Fruit fly (Drosophila melanogaster) whole organism, embryonic: Measurements from ENCODE around the gene CG13299.
A peak's percentile ranks its signal among the peaks of the same experiment; 100 is the strongest.

Experiments used
- Asciz ChIP-seq: fragments of 200-800 bp; sonication (Bioruptor generic); optimal IDR thresholded peaks from 2 replicates; lab custom pipeline; 2017; ENCODE audit warnings: missing biosample characterization, mild to moderate bottlenecking, missing genetic modification characterization, missing genetic modification reagents
- BEAF-32 ChIP-seq: fragments of 200-800 bp; sonication (Bioruptor generic); optimal IDR thresholded peaks from 3 replicates; lab custom pipeline; 2017; ENCODE audit warnings: missing biosample characterization, missing genetic modification characterization, mild to moderate bottlenecking, moderate library complexity, missing genetic modification reagents
- Bteb2 ChIP-seq: fragments of 200-800 bp; sonication (Bioruptor generic); optimal IDR thresholded peaks from 2 replicates; lab custom pipeline; 2016; ENCODE audit warnings: missing biosample characterization, missing genetic modification characterization
- CG10274 ChIP-seq: fragments of 200-800 bp; sonication (Bioruptor generic); optimal IDR thresholded peaks from 3 replicates; lab custom pipeline; 2017; ENCODE audit warnings: missing biosample characterization, mild to moderate bottlenecking, missing genetic modification characterization
- CG10462 ChIP-seq: fragments of 200-800 bp; sonication (Bioruptor generic); optimal IDR thresholded peaks from 2 replicates; lab custom pipeline; 2016; ENCODE audit warnings: missing biosample characterization, missing genetic modification characterization
- CG1233 ChIP-seq: fragments of 200-800 bp; sonication (Bioruptor generic); optimal IDR thresholded peaks from 4 replicates; lab custom pipeline; 2018; ENCODE audit warnings: missing biosample characterization, mild to moderate bottlenecking, missing genetic modification characterization
- CG14710 ChIP-seq: fragments of 200-800 bp; sonication (Bioruptor generic); optimal IDR thresholded peaks from 3 replicates; lab custom pipeline; 2019; ENCODE audit warnings: missing biosample characterization, mild to moderate bottlenecking, missing genetic modification characterization, moderate library complexity
- CG17328 ChIP-seq: fragments of 200-800 bp; sonication (Bioruptor generic); IDR thresholded peaks from 2 replicates; pipeline ENCODE4 v1.3.6; 2022; ENCODE audit warnings: missing biosample characterization, missing genetic modification characterization
- CG18599 ChIP-seq: fragments of 200-800 bp; sonication (Bioruptor generic); optimal IDR thresholded peaks from 3 replicates; lab custom pipeline; 2017; ENCODE audit warnings: missing biosample characterization, missing genetic modification characterization, mild to moderate bottlenecking, moderate library complexity, missing genetic modification reagents
- CG2129 ChIP-seq: fragments of 200-800 bp; sonication (Bioruptor generic); IDR thresholded peaks from 2 replicates; pipeline ENCODE4 v1.3.6; 2022; ENCODE audit warnings: missing biosample characterization, missing genetic modification characterization; ENCODE audit not compliant: partially characterized antibody
- CG3163 ChIP-seq: fragments of 200-800 bp; sonication (Bioruptor generic); optimal IDR thresholded peaks from 3 replicates; lab custom pipeline; 2016; ENCODE audit warnings: missing biosample characterization, missing genetic modification characterization
- CG34422 ChIP-seq: fragments of 200-800 bp; sonication (Bioruptor generic); IDR thresholded peaks from 3 replicates; pipeline ENCODE4 v1.3.6; 2022; ENCODE audit warnings: missing biosample characterization, missing genetic modification characterization
- CG4328 ChIP-seq: fragments of 200-800 bp; sonication (Bioruptor generic); optimal IDR thresholded peaks from 3 replicates; lab custom pipeline; 2017; ENCODE audit warnings: missing biosample characterization, missing genetic modification reagents, missing genetic modification characterization
- CG4360 ChIP-seq: fragments of 200-800 bp; sonication (Bioruptor generic); IDR thresholded peaks from 2 replicates; pipeline ENCODE4 v1.3.6; 2022; ENCODE audit warnings: missing biosample characterization, missing genetic modification characterization
- CG4617 ChIP-seq: fragments of 200-800 bp; sonication (Bioruptor generic); optimal IDR thresholded peaks from 3 replicates; lab custom pipeline; 2016; ENCODE audit warnings: missing biosample characterization, missing genetic modification characterization, borderline replicate concordance
- CG4730 ChIP-seq: fragments of 200-800 bp; sonication (Bioruptor generic); IDR thresholded peaks from 2 replicates; pipeline ENCODE4 v1.3.6; 2022; ENCODE audit warnings: missing biosample characterization, missing genetic modification characterization
- CG6765 ChIP-seq: fragments of 200-800 bp; sonication (Bioruptor generic); optimal IDR thresholded peaks from 3 replicates; lab custom pipeline; 2017; ENCODE audit warnings: missing biosample characterization, mild to moderate bottlenecking, missing genetic modification characterization
- CG6791 ChIP-seq: fragments of 200-800 bp; sonication (Bioruptor generic); IDR thresholded peaks from 3 replicates; pipeline ENCODE4 v1.3.6; 2022; ENCODE audit warnings: missing biosample characterization, missing genetic modification characterization; ENCODE audit not compliant: partially characterized antibody
- CG6813 ChIP-seq: fragments of 200-800 bp; sonication (Bioruptor generic); optimal IDR thresholded peaks from 2 replicates; lab custom pipeline; 2017; ENCODE audit warnings: missing biosample characterization, missing genetic modification characterization, mild to moderate bottlenecking, moderate library complexity, missing genetic modification reagents
- CG9215 ChIP-seq: fragments of 200-800 bp; sonication (Bioruptor generic); IDR thresholded peaks from 2 replicates; pipeline ENCODE4 v1.3.6; 2022; ENCODE audit warnings: missing biosample characterization, missing genetic modification characterization
- Gsc ChIP-seq: fragments of 200-800 bp; sonication (Bioruptor generic); IDR thresholded peaks from 2 replicates; pipeline ENCODE4 v1.3.6; 2022; ENCODE audit warnings: missing biosample characterization, missing genetic modification characterization
- Gug ChIP-seq: fragments of 200-800 bp; sonication (Bioruptor generic); IDR thresholded peaks from 4 replicates; pipeline ENCODE4 v1.3.6; 2022; ENCODE audit warnings: missing biosample characterization, missing genetic modification characterization
- Hand ChIP-seq: fragments of 200-800 bp; sonication (Bioruptor generic); optimal IDR thresholded peaks from 2 replicates; lab custom pipeline; 2017; ENCODE audit warnings: mild to moderate bottlenecking, missing biosample characterization, missing genetic modification reagents, missing genetic modification characterization
- Hr78 ChIP-seq, 2 experiments: fragments of 200-800 bp in 1 of 2; fragments of >200 bp in 1 of 2; sonication (Bioruptor generic) in 1 of 2; optimal IDR thresholded peaks; 2 replicates each; lab custom pipeline; 2017 to 2019; ENCODE audit warnings: missing biosample characterization in 2 of 2, missing genetic modification characterization in 2 of 2, mild to moderate bottlenecking in 1 of 2, moderate library complexity in 1 of 2
- Jarid2 ChIP-seq: fragments of 200-800 bp; sonication (Bioruptor generic); optimal IDR thresholded peaks from 3 replicates; lab custom pipeline; 2017; ENCODE audit warnings: mild to moderate bottlenecking, missing biosample characterization, missing genetic modification reagents, missing genetic modification characterization
- Lhr ChIP-seq: fragments of 200-800 bp; sonication (Bioruptor generic); optimal IDR thresholded peaks from 3 replicates; lab custom pipeline; 2017; ENCODE audit warnings: mild to moderate bottlenecking, missing biosample characterization, missing genetic modification reagents, missing genetic modification characterization
- Ptx1 ChIP-seq: fragments of 200-800 bp; sonication (Bioruptor generic); IDR thresholded peaks from 2 replicates; pipeline ENCODE4 v1.3.6; 2022; ENCODE audit warnings: missing biosample characterization, missing genetic modification characterization
- Sry-δ ChIP-seq: fragments of 200-800 bp; sonication (Bioruptor generic); optimal IDR thresholded peaks from 2 replicates; lab custom pipeline; 2016; ENCODE audit warnings: missing biosample characterization, missing genetic modification characterization
- TFAM ChIP-seq: fragments of 200-800 bp; sonication (Bioruptor generic); optimal IDR thresholded peaks from 2 replicates; lab custom pipeline; 2017; ENCODE audit warnings: missing biosample characterization, missing genetic modification characterization, inconsistent platforms
- Tbp ChIP-seq: fragments of >200 bp; optimal IDR thresholded peaks from 2 replicates; lab custom pipeline; 2018; ENCODE audit warnings: missing biosample characterization, missing genetic modification characterization
- Xbp1 ChIP-seq: fragments of 200-800 bp; sonication (Bioruptor generic); optimal IDR thresholded peaks from 3 replicates; lab custom pipeline; 2016; ENCODE audit warnings: missing biosample characterization, mild to moderate bottlenecking, missing genetic modification characterization
- Xrp1 ChIP-seq: fragments of 200-800 bp; sonication (Bioruptor generic); IDR thresholded peaks from 2 replicates; pipeline ENCODE4 v1.3.6; 2022; ENCODE audit warnings: missing biosample characterization, missing genetic modification characterization
- al ChIP-seq: fragments of 200-800 bp; sonication (Bioruptor generic); IDR thresholded peaks from 2 replicates; pipeline ENCODE4 v1.3.6; 2022; ENCODE audit warnings: missing biosample characterization, missing genetic modification characterization
- bab2 ChIP-seq: fragments of 200-800 bp; sonication (Bioruptor generic); optimal IDR thresholded peaks from 2 replicates; lab custom pipeline; 2016; ENCODE audit warnings: missing biosample characterization, missing genetic modification characterization
- bbx ChIP-seq: fragments of 200-800 bp; sonication (Bioruptor generic); IDR thresholded peaks from 2 replicates; pipeline ENCODE4 v1.3.6; 2022; ENCODE audit warnings: missing biosample characterization, missing genetic modification characterization; ENCODE audit not compliant: partially characterized antibody
- cad ChIP-seq: fragments of >200 bp; optimal IDR thresholded peaks from 2 replicates; lab custom pipeline; 2017; ENCODE audit warnings: missing biosample characterization, missing genetic modification characterization
- cato ChIP-seq: fragments of 200-800 bp; sonication (Bioruptor generic); optimal IDR thresholded peaks from 2 replicates; lab custom pipeline; 2016; ENCODE audit warnings: missing biosample characterization, missing genetic modification characterization, borderline replicate concordance
- corto ChIP-seq: fragments of 200-800 bp; sonication (Bioruptor generic); optimal IDR thresholded peaks from 2 replicates; lab custom pipeline; 2016; ENCODE audit warnings: missing biosample characterization, mild to moderate bottlenecking, missing genetic modification characterization, moderate library complexity
- dmrt11E ChIP-seq: fragments of 200-800 bp; sonication (Bioruptor generic); optimal IDR thresholded peaks from 3 replicates; lab custom pipeline; 2018; ENCODE audit warnings: missing biosample characterization, mild to moderate bottlenecking, missing genetic modification characterization, moderate library complexity
- emc ChIP-seq: fragments of 200-800 bp; sonication (Bioruptor generic); optimal IDR thresholded peaks from 2 replicates; lab custom pipeline; 2016; ENCODE audit warnings: missing biosample characterization, missing genetic modification characterization
- jigr1 ChIP-seq: fragments of 200-800 bp; sonication (Bioruptor generic); IDR thresholded peaks from 3 replicates; pipeline ENCODE4 v1.3.6; 2022; ENCODE audit warnings: missing biosample characterization, missing genetic modification characterization
- oc ChIP-seq: fragments of 200-800 bp; sonication (Bioruptor generic); optimal IDR thresholded peaks from 2 replicates; lab custom pipeline; 2018; ENCODE audit warnings: missing biosample characterization, mild to moderate bottlenecking, missing genetic modification characterization, moderate library complexity
- p53 ChIP-seq: fragments of 200-800 bp; sonication (Bioruptor generic); optimal IDR thresholded peaks from 2 replicates; lab custom pipeline; 2016; ENCODE audit warnings: missing biosample characterization, missing genetic modification characterization
- pho ChIP-seq: fragments of 200-800 bp; sonication (Bioruptor generic); optimal IDR thresholded peaks from 2 replicates; lab custom pipeline; 2016; ENCODE audit warnings: missing biosample characterization, missing genetic modification characterization
- sd ChIP-seq: fragments of 200-800 bp; sonication (Bioruptor generic); optimal IDR thresholded peaks from 3 replicates; lab custom pipeline; 2018; ENCODE audit warnings: missing biosample characterization, mild to moderate bottlenecking, missing genetic modification characterization, moderate library complexity
- slp2 ChIP-seq: fragments of 200-800 bp; sonication (Bioruptor generic); optimal IDR thresholded peaks from 2 replicates; lab custom pipeline; 2016; ENCODE audit warnings: missing biosample characterization, missing genetic modification characterization
- tap ChIP-seq: fragments of 200-800 bp; optimal IDR thresholded peaks from 3 replicates; lab custom pipeline; 2019; ENCODE audit warnings: missing biosample characterization, mild to moderate bottlenecking, missing genetic modification characterization, moderate library complexity
- trh ChIP-seq: fragments of 200-800 bp; sonication (Bioruptor generic); optimal IDR thresholded peaks from 2 replicates; lab custom pipeline; 2016; ENCODE audit warnings: missing biosample characterization, missing genetic modification characterization
- zfh1 ChIP-seq: fragments of 200-800 bp; sonication (Bioruptor generic); IDR thresholded peaks from 3 replicates; pipeline ENCODE4 v1.3.6; 2022; ENCODE audit warnings: missing biosample characterization, missing genetic modification characterization

Gene CG13299

dm6 chr3L:6184884-6185438 is 47.2 kb downstream of the CG13299 start, which contains the start of the genes D19B and CG43293 (continued):
- TF ChIP-seq CG4730 (GFP tag; lab: Robert Waterston, UW) (peak; percentile 86), zfh1 (peak; percentile 93), Asciz (GFP tag; lab: Kevin White, UChicago) (peak; percentile 80), bbx (peak; percentile 77), CG14710 (tag; lab: Kevin White, UChicago) (peak; percentile 74), cato (peak; percentile 80), Xrp1 (GFP tag; lab: Robert Waterston, UW) (peak; percentile 95), Hand (GFP tag; lab: Kevin White, UChicago) (peak; percentile 62), p53 (peak; percentile 81), CG34422 (GFP tag; lab: Robert Waterston, UW) (peak; percentile 94), CG6813 (peak; percentile 86), CG6765 (peak; percentile 81), CG9215 (GFP tag; lab: Robert Waterston, UW) (peak; percentile 81), CG6791 (GFP tag; lab: Robert Waterston, UW) (peak; percentile 59; the same call in 2 of the 3 replicates), TFAM (GFP tag; lab: Kevin White, UChicago) (peak; percentile 47), emc (GFP tag; lab: Kevin White, UChicago) (peak; percentile 31), Tbp (GFP tag; lab: Kevin White, UChicago) (no peak), Gsc (GFP tag; lab: Robert Waterston, UW) (no peak), CG4360 (GFP tag; lab: Robert Waterston, UW) (peak; percentile 58; the same call in 1 of the 2 replicates), slp2 (GFP tag; lab: Kevin White, UChicago) (peak; percentile 72), tap (tag; lab: Kevin White, UChicago) (peak; percentile 75), CG10274 (GFP tag; lab: Kevin White, UChicago) (peak; percentile 80), CG4328 (peak; percentile 76), CG3163 (GFP tag; lab: Kevin White, UChicago) (peak; percentile 65), sd (peak; percentile 75), dmrt11E (tag; lab: Kevin White, UChicago) (peak; percentile 78), Sry-δ (peak; percentile 90), pho (GFP tag; lab: Kevin White, UChicago) (peak; percentile 85), Lhr (GFP tag; lab: Kevin White, UChicago) (peak; percentile 63), Hr78 (GFP tag; optimal IDR thresholded peaks at IDR 0.05; lab: Kevin White, UChicago) (no peak), CG17328 (GFP tag; lab: Robert Waterston, UW) (peak; percentile 92), oc (tag; lab: Kevin White, UChicago) (peak; percentile 83), CG1233 (GFP tag; lab: Kevin White, UChicago) (peak; percentile 90), Jarid2 (GFP tag; lab: Kevin White, UChicago) (peak; percentile 70), al (GFP tag; lab: Robert Waterston, UW) (peak; percentile 83), jigr1 (GFP tag; lab: Robert Waterston, UW) (0 out of 3 replicates have a peak, but pooled peaks have one; percentile 24), Xbp1 (GFP tag; lab: Kevin White, UChicago) (peak; percentile 94), CG4617 (GFP tag; lab: Kevin White, UChicago) (peak; percentile 82), Ptx1 (GFP tag; lab: Robert Waterston, UW) (peak; percentile 94), CG18599 (GFP tag; lab: Kevin White, UChicago) (peak; percentile 90), CG10462 (GFP tag; lab: Kevin White, UChicago) (peak; percentile 82), CG2129 (GFP tag; lab: Robert Waterston, UW) (0 out of 2 replicates have a peak, but pooled peaks have one; percentile 15), corto (no peak), Bteb2 (peak; percentile 78), trh (GFP tag; lab: Kevin White, UChicago) (peak; percentile 83), Gug (GFP tag; lab: Robert Waterston, UW) (peak; percentile 97), bab2 (peak; percentile 91), BEAF-32 (peak; percentile 43), cad (no peak)
